ENCODE assay signal across 4 fruit fly cellular contexts in genomic region chr3R:23914415-23915041, dm6.
A peak's percentile ranks its signal among the peaks of the same experiment; 100 is the strongest.
TF ChIP-seq lines count a peak whose summit lies in the region.

No protein-coding gene starts in this region.

- no peak for TF ChIP-seq CTCF in whole organism, embryonic (GFP tag; optimal IDR thresholded peaks at IDR 0.05; lab: Kevin White, UChicago)

TF ChIP-seq in whole organism, 6 proteins besides CTCF, POLR2A, EP300 and RAD21:
- TF ChIP-seq Dll (optimal IDR thresholded peaks at IDR 0.05; lab: Kevin White, UChicago) (peak; percentile 68), pan (optimal IDR thresholded peaks at IDR 0.05; lab: Kevin White, UChicago) (no peak)

TF ChIP-seq in whole organism, embryonic, 481 proteins besides CTCF, POLR2A, EP300 and RAD21 (continues in another document):
- TF ChIP-seq CG9727 (GFP tag; optimal IDR thresholded peaks at IDR 0.05; lab: Kevin White, UChicago) (no peak), chinmo (GFP tag; IDR thresholded peaks at IDR 0.05; lab: Robert Waterston, UW; ENCODE audit: partially characterized antibody) (peak; percentile 88; the same call in 2 of the 4 replicates), sd (tag; optimal IDR thresholded peaks at IDR 0.05; lab: Kevin White, UChicago) (peak; percentile 88), psq (GFP tag; optimal IDR thresholded peaks at IDR 0.05; lab: Kevin White, UChicago) (no peak), CG30403 (GFP tag; optimal IDR thresholded peaks at IDR 0.05; lab: Kevin White, UChicago) (no peak), gro (GFP tag; optimal IDR thresholded peaks at IDR 0.05; lab: Kevin White, UChicago) (no peak), slp2 (GFP tag; optimal IDR thresholded peaks at IDR 0.05; lab: Kevin White, UChicago) (no peak), Vsx1 (GFP tag; optimal IDR thresholded peaks at IDR 0.05; lab: Kevin White, UChicago) (no peak), CG9817 (tag; optimal IDR thresholded peaks at IDR 0.05; lab: Kevin White, UChicago) (no peak), tx (GFP tag; optimal IDR thresholded peaks at IDR 0.05; lab: Kevin White, UChicago) (no peak), CG10147 (GFP tag; optimal IDR thresholded peaks at IDR 0.05; lab: Kevin White, UChicago) (no peak), CG16863 (GFP tag; optimal IDR thresholded peaks at IDR 0.05; lab: Kevin White, UChicago) (no peak), Ets97D (GFP tag; optimal IDR thresholded peaks at IDR 0.05; lab: Kevin White, UChicago) (no peak), B-H1 (GFP tag; IDR thresholded peaks at IDR 0.05; lab: Robert Waterston, UW) (no peak), CG13624 (GFP tag; optimal IDR thresholded peaks at IDR 0.05; lab: Kevin White, UChicago) (peak; percentile 15), Xbp1 (GFP tag; optimal IDR thresholded peaks at IDR 0.05; lab: Kevin White, UChicago) (no peak), Blimp-1 (GFP tag; optimal IDR thresholded peaks at IDR 0.05; lab: Kevin White, UChicago) (no peak), Rfx (GFP tag; IDR thresholded peaks at IDR 0.05; lab: Robert Waterston, UW) (no peak), Ada2b (GFP tag; IDR thresholded peaks at IDR 0.05; lab: Robert Waterston, UW) (no peak), Atf3 (GFP tag; optimal IDR thresholded peaks at IDR 0.05; lab: Kevin White, UChicago) (no peak), pan (optimal IDR thresholded peaks at IDR 0.05; lab: Kevin White, UChicago) (no peak), pan (GFP tag; optimal IDR thresholded peaks at IDR 0.05 in 1 of 2, IDR thresholded peaks at IDR 0.05 in 1 of 2) (no peak), CoRest (tag; optimal IDR thresholded peaks at IDR 0.05; lab: Kevin White, UChicago) (no peak), pita (GFP tag; optimal IDR thresholded peaks at IDR 0.05; lab: Kevin White, UChicago) (no peak), dpn (GFP tag; optimal IDR thresholded peaks at IDR 0.05; lab: Kevin White, UChicago) (no peak), sr (GFP tag; IDR thresholded peaks at IDR 0.05; lab: Robert Waterston, UW) (no peak), CG9876 (GFP tag; optimal IDR thresholded peaks at IDR 0.05; lab: Kevin White, UChicago) (no peak), E2f2 (GFP tag; IDR thresholded peaks at IDR 0.05; lab: Robert Waterston, UW) (no peak), CG11695 (GFP tag; IDR thresholded peaks at IDR 0.05; lab: Robert Waterston, UW) (0 out of 3 replicates have a peak, but pooled peaks have one; percentile 14), insv (GFP tag; optimal IDR thresholded peaks at IDR 0.05; lab: Kevin White, UChicago) (no peak), Mad (GFP tag; optimal IDR thresholded peaks at IDR 0.05; lab: Kevin White, UChicago) (no peak)

TF ChIP-seq in whole organism, prepupa, 60 proteins besides CTCF, POLR2A, EP300 and RAD21:
- TF ChIP-seq CG8319 (GFP tag; optimal IDR thresholded peaks at IDR 0.05; lab: Kevin White, UChicago) (no peak), Eip93F (GFP tag; optimal IDR thresholded peaks at IDR 0.05; lab: Kevin White, UChicago) (peak; percentile 16)

TF ChIP-seq in whole organism, wandering third instar larva, 38 proteins besides CTCF, POLR2A, EP300 and RAD21:
- no peak for TF ChIP-seq sage (GFP tag; optimal IDR thresholded peaks at IDR 0.05; lab: Kevin White, UChicago)
- no peak for TF ChIP-seq N (GFP tag; optimal IDR thresholded peaks at IDR 0.05; lab: Kevin White, UChicago)
- peak; percentile 1 for TF ChIP-seq Dif (GFP tag; optimal IDR thresholded peaks at IDR 0.05; lab: Kevin White, UChicago; ENCODE audit: partially characterized antibody)
- no peak for TF ChIP-seq ey (GFP tag; optimal IDR thresholded peaks at IDR 0.05; lab: Kevin White, UChicago)
- TF ChIP-seq Hr83 (GFP tag; optimal IDR thresholded peaks at IDR 0.05; lab: Kevin White, UChicago; ENCODE audit: poor library complexity, severe bottlenecking): no peak
- no peak for TF ChIP-seq dmrt93B (GFP tag; optimal IDR thresholded peaks at IDR 0.05; lab: Kevin White, UChicago)
- no peak for TF ChIP-seq jim (GFP tag; optimal IDR thresholded peaks at IDR 0.05; lab: Kevin White, UChicago)
- TF ChIP-seq Abd-B (GFP tag; optimal IDR thresholded peaks at IDR 0.05; lab: Kevin White, UChicago): no peak
- no peak for TF ChIP-seq fru (GFP tag; optimal IDR thresholded peaks at IDR 0.05; lab: Kevin White, UChicago)
- TF ChIP-seq Vsx2 (GFP tag; optimal IDR thresholded peaks at IDR 0.05; lab: Kevin White, UChicago; ENCODE audit: partially characterized antibody): peak; percentile 3
- no peak for TF ChIP-seq dsf (GFP tag; optimal IDR thresholded peaks at IDR 0.05; lab: Kevin White, UChicago; ENCODE audit: borderline replicate concordance)
